Worm (Caenorhabditis elegans) whole organism, L4 larva: ENCODE results near the gene F45F2.9.
A peak's percentile ranks its signal among the peaks of the same experiment; 100 is the strongest.

Experiments
- F37D6.2 ChIP-seq: sonication (generic microtip); optimal IDR thresholded peaks from 2 replicates; lab custom pipeline; 2016; ENCODE audit warnings: mild to moderate bottlenecking, missing genetic modification characterization, missing compliant biosample characterization
- F44E2.7 ChIP-seq: fragments of 200-800 bp; sonication (Bioruptor generic); IDR thresholded peaks from 2 replicates; pipeline ENCODE4 v2.1.2; 2022; ENCODE audit warnings: missing genetic modification characterization, missing compliant biosample characterization
- R02D3.7 ChIP-seq: fragments of 150-350 bp; sonication (generic microtip); optimal IDR thresholded peaks from 3 replicates; lab custom pipeline; 2014; ENCODE audit warnings: missing biosample characterization, missing genetic modification characterization
- T20F7.1 ChIP-seq: fragments of 200-800 bp; sonication (Bioruptor generic); optimal IDR thresholded peaks from 2 replicates; lab custom pipeline; 2018; ENCODE audit warnings: mild to moderate bottlenecking, missing genetic modification characterization, missing compliant biosample characterization
- T26A8.4 ChIP-seq: fragments of 200-800 bp; sonication (Bioruptor generic); IDR thresholded peaks from 2 replicates; pipeline ENCODE4 v1.3.6; 2022; ENCODE audit warnings: missing genetic modification characterization, missing compliant biosample characterization
- Y5F2A.4 ChIP-seq: fragments of 200-800 bp; sonication (Bioruptor generic); optimal IDR thresholded peaks from 2 replicates; lab custom pipeline; 2018; ENCODE audit warnings: mild to moderate bottlenecking, missing genetic modification characterization, missing compliant biosample characterization
- Y75B8A.6 ChIP-seq: fragments of 200-800 bp; sonication (Bioruptor generic); IDR thresholded peaks from 2 replicates; pipeline ENCODE4 v1.3.6; 2022; ENCODE audit warnings: missing genetic modification reagents, missing genetic modification characterization, missing compliant biosample characterization
- ZK337.2 ChIP-seq: fragments of 200-800 bp; sonication (Bioruptor generic); IDR thresholded peaks from 2 replicates; pipeline ENCODE4 v1.3.6; 2022; ENCODE audit warnings: missing genetic modification reagents, missing genetic modification characterization, missing compliant biosample characterization
- ama-1 ChIP-seq: fragments of 150-350 bp; optimal IDR thresholded peaks from 2 replicates; lab custom pipeline; 2014; ENCODE audit warnings: inconsistent platforms, mixed read lengths
- attf-4 ChIP-seq: sonication (generic microtip); optimal IDR thresholded peaks from 3 replicates; lab custom pipeline; 2017; ENCODE audit warnings: missing biosample characterization, missing genetic modification characterization
- ceh-20 ChIP-seq: fragments of 200-800 bp; sonication (Bioruptor generic); IDR thresholded peaks from 2 replicates; pipeline ENCODE4 v1.3.6; 2022; ENCODE audit warnings: missing genetic modification reagents, missing genetic modification characterization, missing compliant biosample characterization
- ceh-28 ChIP-seq: fragments of 150-350 bp; optimal IDR thresholded peaks from 2 replicates; lab custom pipeline; 2014; ENCODE audit warnings: missing biosample characterization, missing genetic modification reagents, missing genetic modification characterization
- ceh-32 ChIP-seq: sonication (generic microtip); optimal IDR thresholded peaks from 2 replicates; lab custom pipeline; 2016; ENCODE audit warnings: mild to moderate bottlenecking, missing genetic modification characterization, missing compliant biosample characterization; ENCODE audit not compliant: poor library complexity
- ceh-62 ChIP-seq: sonication (generic microtip); optimal IDR thresholded peaks from 2 replicates; lab custom pipeline; 2017; ENCODE audit warnings: missing biosample characterization, missing genetic modification characterization
- ctbp-1 ChIP-seq: fragments of 200-800 bp; sonication (Bioruptor generic); IDR thresholded peaks from 2 replicates; pipeline ENCODE4 v1.3.6; 2022; ENCODE audit warnings: missing genetic modification reagents, missing genetic modification characterization, missing compliant biosample characterization
- daf-16 ChIP-seq, 3 experiments: sonication (generic microtip); optimal IDR thresholded peaks; 2 replicates each; lab custom pipeline; 2016 to 2017; ENCODE audit warnings: missing genetic modification characterization in 3 of 3, missing genetic modification reagents in 3 of 3, mild to moderate bottlenecking in 2 of 3, missing compliant biosample characterization in 2 of 3, missing biosample characterization in 1 of 3, moderate library complexity in 1 of 3
- daf-19 ChIP-seq: fragments of 200-800 bp; sonication (Bioruptor generic); conservative IDR thresholded peaks from 2 replicates; pipeline ENCODE4 v1.3.6; 2022; ENCODE audit warnings: missing genetic modification characterization, missing compliant biosample characterization
- dmd-8 ChIP-seq: fragments of 200-800 bp; sonication (Bioruptor generic); IDR thresholded peaks from 2 replicates; pipeline ENCODE4 v1.3.6; 2022; ENCODE audit warnings: missing genetic modification characterization, missing compliant biosample characterization
- duxl-1 ChIP-seq: sonication (generic microtip); optimal IDR thresholded peaks from 2 replicates; lab custom pipeline; 2016; ENCODE audit warnings: mild to moderate bottlenecking, missing genetic modification characterization, moderate library complexity, missing compliant biosample characterization; ENCODE audit not compliant: poor library complexity
- egl-27 ChIP-seq: sonication (generic microtip); optimal IDR thresholded peaks from 3 replicates; lab custom pipeline; 2017; ENCODE audit warnings: missing biosample characterization, missing genetic modification reagents, missing genetic modification characterization
- fos-1 ChIP-seq: fragments of 150-350 bp; optimal IDR thresholded peaks from 2 replicates; lab custom pipeline; 2014; ENCODE audit warnings: missing biosample characterization, missing genetic modification characterization
- gei-8 ChIP-seq: fragments of 200-800 bp; sonication (Bioruptor generic); optimal IDR thresholded peaks from 2 replicates; lab custom pipeline; 2018; ENCODE audit warnings: mild to moderate bottlenecking, missing genetic modification characterization, missing compliant biosample characterization
- hlh-11 ChIP-seq: fragments of 200-800 bp; sonication (Bioruptor generic); optimal IDR thresholded peaks from 2 replicates; lab custom pipeline; 2018; ENCODE audit warnings: mild to moderate bottlenecking, missing genetic modification characterization, missing compliant biosample characterization
- hlh-30 ChIP-seq: sonication (generic microtip); optimal IDR thresholded peaks from 2 replicates; lab custom pipeline; 2017; ENCODE audit warnings: antibody characterized with exemption, mild to moderate bottlenecking, missing genetic modification characterization, missing compliant biosample characterization; ENCODE audit not compliant: insufficient read depth
- lin-13 ChIP-seq: fragments of 150-350 bp; optimal IDR thresholded peaks from 2 replicates; lab custom pipeline; 2014; ENCODE audit warnings: missing biosample characterization, missing genetic modification reagents, missing genetic modification characterization
- lin-15B ChIP-seq: fragments of 150-350 bp; sonication (generic microtip); optimal IDR thresholded peaks from 3 replicates; lab custom pipeline; 2014; ENCODE audit warnings: missing biosample characterization, missing genetic modification characterization
- lin-38 ChIP-seq: fragments of 200-800 bp; sonication (Bioruptor generic); IDR thresholded peaks from 2 replicates; pipeline ENCODE4 v1.3.6; 2022; ENCODE audit warnings: missing genetic modification reagents, missing genetic modification characterization, missing compliant biosample characterization
- lsy-2 ChIP-seq, 2 experiments: fragments of 150-350 bp in 1 of 2; sonication (generic microtip) in 1 of 2; optimal IDR thresholded peaks; 2 replicates each; lab custom pipeline; 2014 to 2017; ENCODE audit warnings: missing biosample characterization in 2 of 2, missing genetic modification characterization in 2 of 2
- madf-5 ChIP-seq, 2 experiments: fragments of 200-800 bp; sonication (Bioruptor generic); IDR thresholded peaks; 2 replicates each; pipeline ENCODE4 v1.3.6; 2022; ENCODE audit warnings: missing compliant biosample characterization in 2 of 2, missing genetic modification characterization in 2 of 2
- mdl-1 ChIP-seq, 2 experiments: fragments of 150-350 bp in 1 of 2; sonication (generic microtip) in 1 of 2; optimal IDR thresholded peaks; 2 replicates each; lab custom pipeline; 2014 to 2017; ENCODE audit warnings: missing biosample characterization in 2 of 2, missing genetic modification characterization in 2 of 2
- mep-1 ChIP-seq: fragments of 150-350 bp; sonication (generic microtip); optimal IDR thresholded peaks from 3 replicates; lab custom pipeline; 2014; ENCODE audit warnings: missing biosample characterization, missing genetic modification characterization
- mes-2 ChIP-seq: sonication (generic microtip); optimal IDR thresholded peaks from 2 replicates; lab custom pipeline; 2016; ENCODE audit warnings: missing genotype, mild to moderate bottlenecking, missing genetic modification characterization, missing compliant biosample characterization; ENCODE audit not compliant: poor library complexity, severe bottlenecking
- mxl-2 ChIP-seq: fragments of 200-800 bp; sonication (Bioruptor generic); conservative IDR thresholded peaks from 2 replicates; pipeline ENCODE4 v1.3.6; 2022; ENCODE audit warnings: missing genetic modification reagents, missing genetic modification characterization, missing compliant biosample characterization
- nhr-11 ChIP-seq: fragments of 150-350 bp; optimal IDR thresholded peaks from 2 replicates; lab custom pipeline; 2014; ENCODE audit warnings: missing biosample characterization, missing genetic modification characterization
- nhr-111 ChIP-seq: fragments of 200-800 bp; sonication (Bioruptor generic); optimal IDR thresholded peaks from 2 replicates; lab custom pipeline; 2018; ENCODE audit warnings: mild to moderate bottlenecking, missing genetic modification characterization, missing compliant biosample characterization
- nhr-28 ChIP-seq: fragments of 150-350 bp; optimal IDR thresholded peaks from 2 replicates; lab custom pipeline; 2014; ENCODE audit warnings: missing biosample characterization, missing genetic modification characterization
- nhr-41 ChIP-seq: fragments of 200-800 bp; sonication (Bioruptor generic); IDR thresholded peaks from 2 replicates; pipeline ENCODE4 v1.3.6; 2022; ENCODE audit warnings: missing genetic modification reagents, missing genetic modification characterization, missing compliant biosample characterization
- nhr-6 ChIP-seq: fragments of 150-350 bp; optimal IDR thresholded peaks from 2 replicates; lab custom pipeline; 2014; ENCODE audit warnings: missing biosample characterization, missing genetic modification characterization
- nhr-76 ChIP-seq: fragments of 150-350 bp; optimal IDR thresholded peaks from 2 replicates; lab custom pipeline; 2014; ENCODE audit warnings: missing biosample characterization, missing genetic modification characterization
- nhr-77 ChIP-seq: fragments of 150-350 bp; optimal IDR thresholded peaks from 2 replicates; lab custom pipeline; 2014; ENCODE audit warnings: missing biosample characterization, missing genetic modification characterization
- php-3 ChIP-seq: fragments of 200-800 bp; sonication (Bioruptor generic); IDR thresholded peaks from 2 replicates; pipeline ENCODE4 v1.3.6; 2022; ENCODE audit warnings: missing genetic modification reagents, missing genetic modification characterization, missing compliant biosample characterization
- pqm-1 ChIP-seq: sonication (generic microtip); optimal IDR thresholded peaks from 2 replicates; lab custom pipeline; 2017; ENCODE audit warnings: missing biosample characterization, missing genetic modification characterization
- rbr-2 ChIP-seq: sonication (generic microtip); optimal IDR thresholded peaks from 2 replicates; lab custom pipeline; 2016; ENCODE audit warnings: missing genotype, missing genetic modification characterization, missing compliant biosample characterization
- saeg-2 ChIP-seq: fragments of 200-800 bp; sonication (Bioruptor generic); IDR thresholded peaks from 2 replicates; pipeline ENCODE4 v1.3.6; 2022; ENCODE audit warnings: missing genetic modification reagents, missing genetic modification characterization, missing compliant biosample characterization
- skn-1 ChIP-seq: fragments of 150-350 bp; optimal IDR thresholded peaks from 2 replicates; lab custom pipeline; 2014; ENCODE audit warnings: missing biosample characterization, missing genetic modification characterization
- snpc-4 ChIP-seq: fragments of 150-350 bp; optimal IDR thresholded peaks from 2 replicates; lab custom pipeline; 2014; ENCODE audit warnings: missing biosample characterization, missing genetic modification characterization
- unc-39 ChIP-seq: sonication (generic microtip); optimal IDR thresholded peaks from 2 replicates; lab custom pipeline; 2017; ENCODE audit warnings: missing biosample characterization, missing genetic modification characterization
- unc-62 ChIP-seq, 3 experiments: fragments of 150-350 bp in 1 of 3; sonication (generic microtip); optimal IDR thresholded peaks in 2 of 3; peaks in 1 of 3; 1 replicate in 1 of 3; 2 replicates in 2 of 3; lab custom pipeline; 2014 to 2017; ENCODE audit warnings: missing biosample characterization in 3 of 3, missing genetic modification characterization in 3 of 3, missing genetic modification reagents in 3 of 3, missing genotype in 1 of 3
- zfp-2 ChIP-seq: sonication (generic microtip); optimal IDR thresholded peaks from 2 replicates; lab custom pipeline; 2016; ENCODE audit warnings: mild to moderate bottlenecking, missing genetic modification characterization, missing compliant biosample characterization
- zfp-3 ChIP-seq: fragments of 200-800 bp; sonication (Bioruptor generic); conservative IDR thresholded peaks from 2 replicates; pipeline ENCODE4 v1.3.6; 2022; ENCODE audit warnings: missing genetic modification reagents, missing genetic modification characterization, missing compliant biosample characterization
- ztf-7 ChIP-seq: fragments of 150-350 bp; optimal IDR thresholded peaks from 2 replicates; lab custom pipeline; 2014; ENCODE audit warnings: missing biosample characterization, missing genetic modification characterization

Gene F45F2.9

ce11 chrV:8500348-8500747, 12.9 kb downstream of the F45F2.9 start:
- TF ChIP-seq dmd-8 (GFP tag; lab: Robert Waterston, UW) (peak; percentile 100), daf-16 (GFP tag; optimal IDR thresholded peaks at IDR 0.05; lab: Kevin White, UChicago) (peak; percentile 96 to 98), daf-16 (tag; optimal IDR thresholded peaks at IDR 0.05; lab: Kevin White, UChicago) (peak; percentile 84), ZK337.2 (peak; percentile 98), lsy-2 (tag; optimal IDR thresholded peaks at IDR 0.05; lab: Kevin White, UChicago) (peak; percentile 72 to 86), snpc-4 (peak; percentile 99), nhr-76 (tag; lab: Kevin White, UChicago) (no peak), nhr-41 (GFP tag; lab: Robert Waterston, UW) (peak; percentile 100), unc-39 (tag; lab: Kevin White, UChicago) (no peak), ama-1 (lab: Kevin White, UChicago) (no peak), zfp-2 (tag; lab: Kevin White, UChicago) (peak; percentile 86), ztf-7 (peak; percentile 95), lin-13 (peak; percentile 78), mes-2 (peak; percentile 96), madf-5 (GFP tag; IDR thresholded peaks at IDR 0.05; lab: Robert Waterston, UW) (peak in 1 of 2 experiments; percentile 99), nhr-77 (peak; percentile 79), daf-19 (peak; percentile 100), Y5F2A.4 (GFP tag; lab: Kevin White, UChicago) (peak; percentile 98), egl-27 (tag; lab: Kevin White, UChicago) (no peak), mdl-1 (tag; optimal IDR thresholded peaks at IDR 0.05; lab: Kevin White, UChicago) (peak; percentile 8 to 59), ceh-32 (peak; percentile 87), T20F7.1 (peak; percentile 87), php-3 (peak; percentile 99), Y75B8A.6 (peak; percentile 99), nhr-11 (tag; lab: Kevin White, UChicago) (peak; percentile 4), skn-1 (no peak), lin-15B (tag; lab: Kevin White, UChicago) (peak; percentile 60), hlh-11 (peak; percentile 91), saeg-2 (GFP tag; lab: Robert Waterston, UW) (peak; percentile 99), ceh-62 (tag; lab: Kevin White, UChicago) (no peak), duxl-1 (tag; lab: Kevin White, UChicago) (peak; percentile 98), mep-1 (tag; lab: Kevin White, UChicago) (peak; percentile 93), ceh-28 (no peak), ceh-20 (GFP tag; lab: Robert Waterston, UW) (peak; percentile 97), mxl-2 (peak; percentile 95), ctbp-1 (GFP tag; lab: Robert Waterston, UW) (peak; percentile 99), R02D3.7 (peak; percentile 72), pqm-1 (tag; lab: Kevin White, UChicago) (no peak), attf-4 (peak; percentile 86), lin-38 (peak; percentile 95), F37D6.2 (peak; percentile 91), nhr-28 (tag; lab: Kevin White, UChicago) (peak; percentile 65), gei-8 (GFP tag; lab: Kevin White, UChicago) (peak; percentile 100), fos-1 (tag; lab: Kevin White, UChicago) (peak; percentile 47), hlh-30 (peak; percentile 70), T26A8.4 (GFP tag; lab: Robert Waterston, UW) (peak; percentile 99), F44E2.7 (peak; percentile 100), unc-62 (GFP tag; optimal IDR thresholded peaks at IDR 0.05 in 1 of 2; lab: Kevin White, UChicago) (no peak), unc-62 (tag; optimal IDR thresholded peaks at IDR 0.05; lab: Kevin White, UChicago) (no peak), zfp-3 (GFP tag; lab: Robert Waterston, UW) (peak; percentile 93), nhr-111 (GFP tag; lab: Kevin White, UChicago) (peak; percentile 100), rbr-2 (peak; percentile 96), nhr-6 (tag; lab: Kevin White, UChicago) (peak; percentile 82)
